Fruit fly (Drosophila melanogaster): ENCODE data around the gene CG9626.

The CG9626 gene

dm6 chr3R:8329628-8330027, 28.9 kb upstream of the CG9626 start:
- TF ChIP-seq cic (GFP tag; optimal IDR thresholded peaks at IDR 0.05) (no peak), Hr96 (GFP tag; optimal IDR thresholded peaks at IDR 0.05) (no peak), CG11617 (GFP tag; optimal IDR thresholded peaks at IDR 0.05) (no peak), kay (GFP tag; ENCODE audit: borderline replicate concordance) (no peak), CG12768 (GFP tag; optimal IDR thresholded peaks at IDR 0.05) (no peak), CG14711 (tag; optimal IDR thresholded peaks at IDR 0.05) (no peak), toe (GFP tag; optimal IDR thresholded peaks at IDR 0.05) (no peak), Crg-1 (GFP tag; optimal IDR thresholded peaks at IDR 0.05) (no peak), CG1620 (GFP tag; optimal IDR thresholded peaks at IDR 0.05) (no peak), Clk (GFP tag; optimal IDR thresholded peaks at IDR 0.05) (no peak), pad (GFP tag; optimal IDR thresholded peaks at IDR 0.05) (no peak), cnc (optimal IDR thresholded peaks at IDR 0.05) (no peak), ovo (GFP tag; optimal IDR thresholded peaks at IDR 0.05) (no peak)

DNA sequence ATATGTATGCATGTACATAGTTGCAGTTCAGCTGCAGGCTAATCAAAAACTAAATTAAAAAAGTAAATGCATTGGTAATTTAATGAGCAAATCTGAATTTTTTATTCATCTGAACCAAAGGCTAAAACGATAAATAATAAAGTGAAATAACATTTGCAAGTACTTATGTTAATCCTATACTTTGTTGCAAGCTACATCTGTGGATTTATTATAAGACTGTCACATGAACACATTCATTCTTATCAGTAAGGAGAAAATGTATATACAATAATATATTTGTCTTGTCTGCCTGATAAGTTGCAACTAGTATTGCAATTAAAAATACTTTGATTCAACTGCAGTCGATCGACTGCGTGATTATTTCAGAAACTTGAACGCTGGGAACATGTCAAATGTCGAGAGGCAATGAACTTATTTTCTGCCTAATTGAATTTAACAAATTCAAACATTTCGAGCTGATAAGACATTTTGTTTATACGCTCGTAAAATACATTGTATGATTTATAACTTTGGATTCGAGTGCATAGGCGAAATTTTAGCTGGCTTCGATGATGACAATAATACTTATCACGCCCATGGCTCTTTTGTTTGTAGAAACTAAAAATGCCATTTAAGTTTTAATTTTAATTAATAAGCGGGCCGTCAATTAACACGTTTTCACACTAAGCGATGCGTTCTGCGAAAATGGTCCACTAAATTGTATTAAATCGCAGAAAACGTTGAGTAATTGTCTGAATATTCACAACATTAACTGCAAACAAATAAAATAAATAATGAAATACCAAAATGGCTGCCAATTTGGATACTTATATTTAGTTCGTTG, 27.4 kb upstream of the CG9626 start:
- TF ChIP-seq CG7045 (GFP tag; optimal IDR thresholded peaks at IDR 0.05), result no peak
- peak; percentile 86 for TF ChIP-seq kay (GFP tag; ENCODE audit: borderline replicate concordance)
- TF ChIP-seq CG7101 (tag; optimal IDR thresholded peaks at IDR 0.05), result no peak

dm6 chr3R:8326884-8327283, 26.1 kb upstream of the CG9626 start:
- TF ChIP-seq cnc (optimal IDR thresholded peaks at IDR 0.05), result no peak
- no peak for TF ChIP-seq CG7101 (tag; optimal IDR thresholded peaks at IDR 0.05)
- TF ChIP-seq CG14711 (tag; optimal IDR thresholded peaks at IDR 0.05), result no peak
- no peak for TF ChIP-seq CG12768 (GFP tag; optimal IDR thresholded peaks at IDR 0.05)

dm6 chr3R:8324016-8324415, 23.2 kb upstream of the CG9626 start, which contains the start of gene CG7443:
Gene CG7443, plus strand, starts transcription at chr3R:8324316.
- no peak for TF ChIP-seq CG33017 (tag; optimal IDR thresholded peaks at IDR 0.05)

DNA sequence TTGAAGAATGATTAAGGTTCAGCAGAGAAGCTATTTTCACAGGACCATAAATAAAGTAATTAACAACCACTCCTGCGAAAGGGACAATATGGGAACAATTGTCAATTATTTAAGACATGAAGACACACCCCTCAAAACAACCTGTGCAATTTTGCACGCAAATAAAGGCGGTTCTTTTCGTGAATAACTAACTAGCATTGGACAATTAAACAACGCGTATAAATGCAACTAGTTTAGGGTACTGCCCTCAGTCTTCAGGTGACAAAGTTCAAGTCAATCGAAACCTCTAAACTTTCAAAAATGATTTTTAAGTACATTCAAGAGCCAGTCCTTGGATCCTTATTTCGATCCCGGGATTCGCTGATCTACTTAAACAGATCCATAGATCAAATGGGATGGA, 20.7 kb upstream of the CG9626 start, which contains the start of gene Or85a:
TSS of gene Or85a (plus strand) at position 301 of the 400 bp plus-strand sequence.
- no peak for TF ChIP-seq CG11617 (GFP tag; optimal IDR thresholded peaks at IDR 0.05)

- TF ChIP-seq CG33017 (tag; optimal IDR thresholded peaks at IDR 0.05) (peak; percentile 60), CG14711 (tag; optimal IDR thresholded peaks at IDR 0.05) (peak; percentile 29), CG7045 (GFP tag; optimal IDR thresholded peaks at IDR 0.05) (peak; percentile 6), kay (GFP tag; ENCODE audit: borderline replicate concordance) (no peak), pad (GFP tag; optimal IDR thresholded peaks at IDR 0.05) (no peak), cic (GFP tag; optimal IDR thresholded peaks at IDR 0.05) (peak; percentile 37), CG5204 (GFP tag; optimal IDR thresholded peaks at IDR 0.05) (no peak), CG7101 (tag; optimal IDR thresholded peaks at IDR 0.05) (peak; percentile 27)
Measured at dm6 chr3R:8317709-8318335, 17.0 kb upstream of the CG9626 start.

DNA sequence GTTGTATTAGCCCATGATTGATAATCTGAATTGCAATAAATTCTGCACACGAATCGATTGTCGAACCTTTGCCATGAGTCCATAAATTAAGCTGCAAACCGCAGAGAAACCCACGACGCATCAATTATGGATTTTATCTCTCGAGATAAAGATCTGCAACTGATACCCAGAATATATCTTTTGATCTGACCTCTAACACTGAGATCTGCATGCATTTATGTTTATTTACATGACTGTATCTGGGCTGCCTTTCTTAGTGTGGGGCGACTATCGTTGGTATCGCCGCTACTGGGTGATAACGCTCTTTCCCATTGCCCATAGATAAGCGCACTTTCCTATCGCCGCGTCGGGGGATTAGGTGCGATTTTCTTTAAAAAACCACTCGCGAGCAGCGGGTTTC, 16.4 kb upstream of the CG9626 start, which contains the start of gene Ctr1B:
TSS of gene Ctr1B (plus strand) at position 398 of the 400 bp plus-strand sequence.
- TF ChIP-seq CG5204 (GFP tag; optimal IDR thresholded peaks at IDR 0.05), result no peak
- no peak for TF ChIP-seq CG7101 (tag; optimal IDR thresholded peaks at IDR 0.05)
- TF ChIP-seq CG11617 (GFP tag; optimal IDR thresholded peaks at IDR 0.05), result no peak
- TF ChIP-seq CG7045 (GFP tag; optimal IDR thresholded peaks at IDR 0.05), result no peak

DNA sequence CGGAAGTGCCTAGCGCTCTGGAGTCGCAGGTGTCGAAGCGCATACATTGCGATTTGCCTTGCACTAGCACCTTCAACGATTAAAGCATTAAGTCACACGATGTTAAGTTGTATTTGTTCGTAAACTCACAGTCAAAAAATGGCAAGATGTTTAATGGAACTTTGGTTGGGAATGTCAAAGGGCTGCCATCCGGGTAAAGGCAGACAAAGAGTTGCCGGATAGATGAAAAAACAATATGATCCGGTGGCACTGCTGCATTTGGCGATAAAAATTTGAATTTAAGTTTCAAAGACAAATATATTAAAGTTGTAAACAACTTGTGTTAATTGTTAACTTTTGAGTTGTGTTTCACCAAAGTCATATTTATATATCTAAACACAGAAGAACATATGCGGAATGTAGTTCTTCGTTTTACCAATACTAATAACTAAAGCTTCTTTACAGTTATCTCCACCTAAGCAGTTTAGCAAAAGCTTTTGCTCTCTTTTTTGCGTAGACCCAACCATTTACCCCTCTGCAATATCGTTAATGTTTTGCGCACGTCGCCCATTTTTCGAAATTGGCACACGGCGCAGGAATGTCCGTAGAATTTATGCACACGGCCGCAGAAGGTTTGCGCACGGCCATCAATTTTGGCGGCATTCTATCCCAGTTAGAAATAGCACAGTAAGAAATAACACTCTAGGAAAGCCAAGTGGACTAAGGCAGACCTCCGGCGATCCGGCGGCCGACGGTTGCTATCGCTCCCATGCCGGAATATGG, 15.7 kb upstream of the CG9626 start, which contains the start of gene Coq2:
TSS of gene Coq2 (minus strand) at position 200 of the 762 bp plus-strand sequence.
- TF ChIP-seq Crg-1 (GFP tag; optimal IDR thresholded peaks at IDR 0.05), result no peak
- no peak for TF ChIP-seq CG7045 (GFP tag; optimal IDR thresholded peaks at IDR 0.05)
- peak; percentile 28 for TF ChIP-seq ovo (GFP tag; optimal IDR thresholded peaks at IDR 0.05)
- peak; percentile 21 for TF ChIP-seq tj (GFP tag; optimal IDR thresholded peaks at IDR 0.05)
- TF ChIP-seq toe (GFP tag; optimal IDR thresholded peaks at IDR 0.05), result no peak
- TF ChIP-seq CG12768 (GFP tag; optimal IDR thresholded peaks at IDR 0.05), result no peak
- peak; percentile 61 for TF ChIP-seq bab1 (GFP tag; optimal IDR thresholded peaks at IDR 0.05)
- no peak for TF ChIP-seq CG5204 (GFP tag; optimal IDR thresholded peaks at IDR 0.05)
- no peak for TF ChIP-seq CG11617 (GFP tag; optimal IDR thresholded peaks at IDR 0.05)
- TF ChIP-seq CG1620 (GFP tag; optimal IDR thresholded peaks at IDR 0.05), result no peak
- TF ChIP-seq Hr96 (GFP tag; optimal IDR thresholded peaks at IDR 0.05), result no peak
- TF ChIP-seq pad (GFP tag; optimal IDR thresholded peaks at IDR 0.05), result peak; percentile 99
- TF ChIP-seq Clk (GFP tag; optimal IDR thresholded peaks at IDR 0.05), result no peak
- no peak for TF ChIP-seq kay (GFP tag; ENCODE audit: borderline replicate concordance)
- no peak for TF ChIP-seq CG33017 (tag; optimal IDR thresholded peaks at IDR 0.05)
- no peak for TF ChIP-seq cic (GFP tag; optimal IDR thresholded peaks at IDR 0.05)
- TF ChIP-seq CG14711 (tag; optimal IDR thresholded peaks at IDR 0.05), result no peak
- TF ChIP-seq cnc (optimal IDR thresholded peaks at IDR 0.05), result no peak
- no peak for TF ChIP-seq CG7101 (tag; optimal IDR thresholded peaks at IDR 0.05)
- no peak for TF ChIP-seq Mnt (GFP tag; optimal IDR thresholded peaks at IDR 0.05)

Data from whole organism, adult.